Fruit fly (Drosophila melanogaster) S2 (cell line): ENCODE results near the gene CG3704.

ENCODE experiments used
- CG8478 ChIP-seq: fragments of >200 bp; optimal IDR thresholded peaks from 2 replicates; lab custom pipeline; 2018
- CTCF ChIP-seq, 2 experiments: fragments of >200 bp; optimal IDR thresholded peaks; 2 replicates each; lab custom pipeline; 2018

dm6 chrX:932166-932565, 8.4 kb downstream of the CG3704 start, which contains the start of the genes CG32815 and CG3706:
- TF ChIP-seq CTCF (optimal IDR thresholded peaks at IDR 0.05; lab: Kevin White, UChicago): no peak
- TF ChIP-seq CG8478 (lab: Kevin White, UChicago): no peak
